Worm (Caenorhabditis elegans): ENCODE measurements around the gene set-27.

- no peak for TF ChIP-seq ama-1 (optimal IDR thresholded peaks at IDR 0.05)
- no peak for TF ChIP-seq flt-1 (GFP tag; IDR thresholded peaks at IDR 0.05)
- no peak for TF ChIP-seq hmg-4 (GFP tag; optimal IDR thresholded peaks at IDR 0.05)
- no peak for TF ChIP-seq tbx-11 (GFP tag; IDR thresholded peaks at IDR 0.05)
- no peak for TF ChIP-seq aly-1 (tag; optimal IDR thresholded peaks at IDR 0.05)
- TF ChIP-seq F13C5.2 (tag; optimal IDR thresholded peaks at IDR 0.05), result no peak
- no peak for TF ChIP-seq ceh-13 (GFP tag; optimal IDR thresholded peaks at IDR 0.05)
- TF ChIP-seq pes-1 (GFP tag; IDR thresholded peaks at IDR 0.05), result no peak
- TF ChIP-seq ceh-36 (tag; optimal IDR thresholded peaks at IDR 0.05), result no peak
- TF ChIP-seq B0310.2 (tag; optimal IDR thresholded peaks at IDR 0.05), result no peak
- no peak for TF ChIP-seq sea-1 (GFP tag; conservative IDR thresholded peaks at IDR 0.05)
These were observed 2.0 kb upstream of the set-27 start, which contains the start of gene slc-30A9 for ce11 chrIII:2698740-2699139.
